Worm (Caenorhabditis elegans): Measurements from ENCODE around the gene B0507.6.

DNA sequence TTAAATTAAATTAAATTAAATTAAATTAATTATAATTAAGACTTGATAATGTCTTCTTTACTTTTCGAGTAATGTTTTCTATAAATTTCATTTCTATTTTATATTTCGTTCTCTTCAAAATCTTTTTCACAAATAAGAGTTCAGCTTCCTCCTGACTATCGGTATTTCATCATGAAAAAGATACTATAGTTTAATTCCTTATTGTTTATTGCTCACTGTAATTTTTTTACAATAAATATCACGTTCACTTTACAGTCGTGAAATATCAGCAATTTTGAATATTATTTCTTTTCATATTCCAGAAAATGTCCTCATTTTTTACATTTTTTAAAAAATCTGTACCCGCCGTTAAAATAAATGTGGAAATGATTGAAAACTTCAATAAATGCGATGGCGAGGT is 9.6 kb upstream of the B0507.6 start, which contains the start of gene ZC196.3:
- TF ChIP-seq ama-1 (optimal IDR thresholded peaks at IDR 0.05) (no peak), nhr-237 (tag; optimal IDR thresholded peaks at IDR 0.05) (no peak), elt-1 (tag; optimal IDR thresholded peaks at IDR 0.05) (no peak), nhr-77 (tag; optimal IDR thresholded peaks at IDR 0.05) (no peak), nhr-6 (tag; optimal IDR thresholded peaks at IDR 0.05) (no peak)

All from whole organism, L2 larva.